Fruit fly (Drosophila melanogaster) whole organism, embryonic: ENCODE measurements around the gene Taf2.

Experiments
- CG10209 ChIP-seq: fragments of 200-800 bp; sonication (Bioruptor generic); optimal IDR thresholded peaks from 3 replicates; lab custom pipeline; 2017; ENCODE audit warnings: missing biosample characterization, mild to moderate bottlenecking, missing genetic modification characterization, missing genetic modification reagents
- CG10366 ChIP-seq: fragments of 200-800 bp; sonication (Bioruptor generic); IDR thresholded peaks from 2 replicates; pipeline ENCODE4 v1.3.6; 2022; ENCODE audit warnings: missing biosample characterization, missing genetic modification characterization
- CG10543 ChIP-seq: fragments of 200-800 bp; sonication (Bioruptor generic); optimal IDR thresholded peaks from 3 replicates; lab custom pipeline; 2017; ENCODE audit warnings: missing biosample characterization, mild to moderate bottlenecking, missing genetic modification characterization, moderate library complexity
- CG11560 ChIP-seq: fragments of 200-800 bp; sonication (Bioruptor generic); IDR thresholded peaks from 3 replicates; pipeline ENCODE4 v1.3.6; 2022; ENCODE audit warnings: missing biosample characterization, missing genetic modification characterization
- CG12769 ChIP-seq: fragments of 200-800 bp; sonication (Bioruptor generic); optimal IDR thresholded peaks from 2 replicates; lab custom pipeline; 2019; ENCODE audit warnings: missing biosample characterization, mild to moderate bottlenecking, missing genetic modification characterization, moderate library complexity
- CG13287 ChIP-seq: fragments of 200-800 bp; sonication (Bioruptor generic); IDR thresholded peaks from 2 replicates; pipeline ENCODE4 v1.3.6; 2022; ENCODE audit warnings: missing biosample characterization, missing genetic modification characterization; ENCODE audit not compliant: partially characterized antibody
- CG14667 ChIP-seq: fragments of 200-800 bp; sonication (Bioruptor generic); IDR thresholded peaks from 2 replicates; pipeline ENCODE4 v1.3.6; 2022; ENCODE audit warnings: missing biosample characterization, missing genetic modification characterization
- CG16813 ChIP-seq: fragments of 200-800 bp; sonication (Bioruptor generic); IDR thresholded peaks from 3 replicates; pipeline ENCODE4 v1.3.6; 2022; ENCODE audit warnings: missing biosample characterization, missing genetic modification characterization; ENCODE audit not compliant: partially characterized antibody
- CG16815 ChIP-seq: fragments of 200-800 bp; sonication (Bioruptor generic); optimal IDR thresholded peaks from 3 replicates; lab custom pipeline; 2017; ENCODE audit warnings: missing biosample characterization, mild to moderate bottlenecking, missing genetic modification characterization
- CG17186 ChIP-seq: fragments of 200-800 bp; sonication (Bioruptor generic); optimal IDR thresholded peaks from 3 replicates; lab custom pipeline; 2017; ENCODE audit warnings: missing biosample characterization, missing genetic modification reagents, missing genetic modification characterization
- CG3281 ChIP-seq: fragments of 200-800 bp; sonication (Bioruptor generic); optimal IDR thresholded peaks from 3 replicates; lab custom pipeline; 2017; ENCODE audit warnings: missing biosample characterization, mild to moderate bottlenecking, missing genetic modification characterization
- CG34224 ChIP-seq: fragments of 200-800 bp; sonication (Bioruptor generic); IDR thresholded peaks from 3 replicates; pipeline ENCODE4 v1.3.6; 2022; ENCODE audit warnings: missing biosample characterization, missing genetic modification characterization; ENCODE audit not compliant: partially characterized antibody
- CG8089 ChIP-seq: fragments of 200-800 bp; sonication (Bioruptor generic); optimal IDR thresholded peaks from 3 replicates; lab custom pipeline; 2016; ENCODE audit warnings: missing biosample characterization, missing genetic modification characterization
- CG9215 ChIP-seq: fragments of 200-800 bp; sonication (Bioruptor generic); IDR thresholded peaks from 2 replicates; pipeline ENCODE4 v1.3.6; 2022; ENCODE audit warnings: missing biosample characterization, missing genetic modification characterization
- D ChIP-seq, 2 experiments: fragments of 200-800 bp in 1 of 2; fragments of >200 bp in 1 of 2; sonication (Bioruptor generic) in 1 of 2; optimal IDR thresholded peaks; 2 replicates in 1 of 2; 3 replicates in 1 of 2; lab custom pipeline; 2017; ENCODE audit warnings: mild to moderate bottlenecking in 1 of 2, missing biosample characterization in 1 of 2, missing genetic modification characterization in 1 of 2, missing genetic modification reagents in 1 of 2
- Dad ChIP-seq: fragments of 200-800 bp; sonication (Bioruptor generic); optimal IDR thresholded peaks from 3 replicates; lab custom pipeline; 2016; ENCODE audit warnings: missing biosample characterization, missing genetic modification characterization
- Drgx ChIP-seq: fragments of 200-800 bp; sonication (Bioruptor generic); IDR thresholded peaks from 2 replicates; pipeline ENCODE4 v1.3.6; 2022; ENCODE audit warnings: missing biosample characterization, missing genetic modification characterization
- Ets65A ChIP-seq: fragments of 200-800 bp; sonication (Bioruptor generic); peaks from one replicate; lab custom pipeline; 2016; ENCODE audit warnings: missing biosample characterization, missing genetic modification characterization
- HHEX ChIP-seq: fragments of 200-800 bp; sonication (Bioruptor generic); optimal IDR thresholded peaks from 3 replicates; lab custom pipeline; 2017; ENCODE audit warnings: missing biosample characterization, mild to moderate bottlenecking, missing genetic modification characterization, missing genetic modification reagents
- Hmr ChIP-seq: fragments of 200-800 bp; sonication (Bioruptor generic); optimal IDR thresholded peaks from 3 replicates; lab custom pipeline; 2017; ENCODE audit warnings: mild to moderate bottlenecking, missing biosample characterization, missing genetic modification reagents, missing genetic modification characterization
- Rfx ChIP-seq: fragments of 200-800 bp; sonication (Bioruptor generic); IDR thresholded peaks from 2 replicates; pipeline ENCODE4 v1.3.6; 2022; ENCODE audit warnings: missing biosample characterization, missing genetic modification characterization
- Sox102F ChIP-seq: fragments of 200-800 bp; sonication (Bioruptor generic); optimal IDR thresholded peaks from 2 replicates; lab custom pipeline; 2018; ENCODE audit warnings: missing biosample characterization, mild to moderate bottlenecking, missing genetic modification characterization, moderate library complexity
- Ssrp ChIP-seq: fragments of 200-800 bp; sonication (Bioruptor generic); optimal IDR thresholded peaks from 2 replicates; lab custom pipeline; 2018; ENCODE audit warnings: missing biosample characterization, mild to moderate bottlenecking, missing genetic modification characterization, moderate library complexity
- Usf ChIP-seq: fragments of 200-800 bp; sonication (Bioruptor generic); optimal IDR thresholded peaks from 2 replicates; lab custom pipeline; 2017; ENCODE audit warnings: missing genotype, missing biosample characterization, missing genetic modification characterization
- ash1 ChIP-seq: fragments of 200-800 bp; sonication (Bioruptor generic); optimal IDR thresholded peaks from 2 replicates; lab custom pipeline; 2018; ENCODE audit warnings: missing biosample characterization, mild to moderate bottlenecking, missing genetic modification characterization
- bbx ChIP-seq: fragments of 200-800 bp; sonication (Bioruptor generic); IDR thresholded peaks from 2 replicates; pipeline ENCODE4 v1.3.6; 2022; ENCODE audit warnings: missing biosample characterization, missing genetic modification characterization; ENCODE audit not compliant: partially characterized antibody
- bsh ChIP-seq, 2 experiments: fragments of 200-800 bp; sonication (Bioruptor generic); optimal IDR thresholded peaks; 2 replicates each; lab custom pipeline; 2017 to 2018; ENCODE audit warnings: mild to moderate bottlenecking in 2 of 2, missing biosample characterization in 2 of 2, missing genetic modification characterization in 2 of 2, moderate library complexity in 1 of 2
- ci ChIP-seq: fragments of 200-800 bp; sonication (Bioruptor generic); IDR thresholded peaks from 3 replicates; pipeline ENCODE4 v1.3.6; 2022; ENCODE audit warnings: missing biosample characterization, missing genetic modification characterization
- dysf ChIP-seq: fragments of 200-800 bp; sonication (Bioruptor generic); IDR thresholded peaks from 3 replicates; pipeline ENCODE4 v1.3.6; 2022; ENCODE audit warnings: missing biosample characterization, missing genetic modification characterization
- inv ChIP-seq: fragments of 200-800 bp; sonication (Bioruptor generic); IDR thresholded peaks from 2 replicates; pipeline ENCODE4 v1.3.6; 2022; ENCODE audit warnings: missing biosample characterization, missing genetic modification characterization; ENCODE audit not compliant: partially characterized antibody
- lmd ChIP-seq: fragments of 200-800 bp; sonication (Bioruptor generic); IDR thresholded peaks from 2 replicates; pipeline ENCODE4 v1.3.6; 2022; ENCODE audit warnings: missing biosample characterization, missing genetic modification characterization
- luna ChIP-seq: fragments of 200-800 bp; sonication (Bioruptor generic); optimal IDR thresholded peaks from 2 replicates; lab custom pipeline; 2016; ENCODE audit warnings: missing biosample characterization, missing genetic modification characterization
- maf-S ChIP-seq: fragments of 200-800 bp; sonication (Bioruptor generic); optimal IDR thresholded peaks from 2 replicates; lab custom pipeline; 2016; ENCODE audit warnings: missing biosample characterization, missing genetic modification characterization
- pros ChIP-seq: fragments of 200-800 bp; sonication (Bioruptor generic); optimal IDR thresholded peaks from 3 replicates; lab custom pipeline; 2019; ENCODE audit warnings: missing biosample characterization, mild to moderate bottlenecking, missing genetic modification characterization, moderate library complexity
- salm ChIP-seq: fragments of 200-800 bp; sonication (Bioruptor generic); optimal IDR thresholded peaks from 2 replicates; lab custom pipeline; 2018; ENCODE audit warnings: missing biosample characterization, mild to moderate bottlenecking, missing genetic modification characterization
- sc ChIP-seq, 3 experiments: fragments of >200 bp in 2 of 3; fragments of 200-800 bp in 1 of 3; sonication (Bioruptor generic) in 1 of 3; optimal IDR thresholded peaks; 2 replicates in 2 of 3; 3 replicates in 1 of 3; lab custom pipeline; 2017; ENCODE audit warnings: mild to moderate bottlenecking in 1 of 3, missing biosample characterization in 1 of 3, missing genetic modification characterization in 1 of 3, missing genetic modification reagents in 1 of 3
- schlank ChIP-seq: fragments of 200-800 bp; sonication (Bioruptor generic); optimal IDR thresholded peaks from 2 replicates; lab custom pipeline; 2018; ENCODE audit warnings: missing biosample characterization, mild to moderate bottlenecking, missing genetic modification characterization
- sim ChIP-seq: fragments of 200-800 bp; sonication (Bioruptor generic); IDR thresholded peaks from 2 replicates; pipeline ENCODE4 v1.3.6; 2022; ENCODE audit warnings: missing biosample characterization, missing genetic modification characterization
- sna ChIP-seq: fragments of 200-800 bp; sonication (Bioruptor generic); IDR thresholded peaks from 2 replicates; pipeline ENCODE4 v1.3.6; 2022; ENCODE audit warnings: missing biosample characterization, missing genetic modification characterization; ENCODE audit not compliant: partially characterized antibody
- sob ChIP-seq: fragments of 200-800 bp; sonication (Bioruptor generic); IDR thresholded peaks from 2 replicates; pipeline ENCODE4 v1.3.6; 2022; ENCODE audit warnings: missing biosample characterization, missing genetic modification characterization
- stc ChIP-seq: fragments of 200-800 bp; sonication (Bioruptor generic); IDR thresholded peaks from 2 replicates; pipeline ENCODE4 v1.3.6; 2022; ENCODE audit warnings: missing biosample characterization, missing genetic modification characterization
- sug ChIP-seq: fragments of 200-800 bp; optimal IDR thresholded peaks from 2 replicates; lab custom pipeline; 2019; ENCODE audit warnings: missing biosample characterization, mild to moderate bottlenecking, missing genetic modification characterization, moderate library complexity
- tna ChIP-seq: fragments of 200-800 bp; sonication (Bioruptor generic); IDR thresholded peaks from 2 replicates; pipeline ENCODE4 v1.3.6; 2022; ENCODE audit warnings: missing biosample characterization, missing genetic modification characterization; ENCODE audit not compliant: partially characterized antibody
- usp ChIP-seq: fragments of >200 bp; optimal IDR thresholded peaks from 2 replicates; lab custom pipeline; 2017; ENCODE audit warnings: missing biosample characterization, missing genetic modification characterization
- vnd ChIP-seq: fragments of 200-800 bp; sonication (Bioruptor generic); IDR thresholded peaks from 3 replicates; pipeline ENCODE4 v1.3.6; 2022; ENCODE audit warnings: missing biosample characterization, missing genetic modification characterization; ENCODE audit not compliant: partially characterized antibody

The Taf2 gene

dm6 chr3L:9847420-9847977, 41.0 kb downstream of the Taf2 start (continued):
- TF ChIP-seq vnd (GFP tag; lab: Robert Waterston, UW) (no peak), CG10366 (GFP tag; lab: Robert Waterston, UW) (peak; percentile 61), sc (optimal IDR thresholded peaks at IDR 0.05; lab: Kevin White, UChicago) (no peak), sc (GFP tag; optimal IDR thresholded peaks at IDR 0.05; lab: Kevin White, UChicago) (no peak), usp (GFP tag; lab: Kevin White, UChicago) (no peak), CG8089 (GFP tag; lab: Kevin White, UChicago) (no peak), sna (GFP tag; lab: Robert Waterston, UW) (no peak), bsh (GFP tag; optimal IDR thresholded peaks at IDR 0.05; lab: Kevin White, UChicago) (no peak), Rfx (GFP tag; lab: Robert Waterston, UW) (peak; percentile 84), HHEX (GFP tag; lab: Kevin White, UChicago) (peak; percentile 23), CG9215 (GFP tag; lab: Robert Waterston, UW) (peak; percentile 22; the same call in 1 of the 2 replicates), sim (GFP tag; lab: Robert Waterston, UW) (no peak), luna (GFP tag; lab: Kevin White, UChicago) (no peak), Dad (GFP tag; lab: Kevin White, UChicago) (no peak), D (optimal IDR thresholded peaks at IDR 0.05; lab: Kevin White, UChicago) (no peak), D (GFP tag; optimal IDR thresholded peaks at IDR 0.05; lab: Kevin White, UChicago) (no peak), CG11560 (tag; lab: Robert Waterston, UW) (no peak), CG17186 (GFP tag; lab: Kevin White, UChicago) (no peak), maf-S (GFP tag; lab: Kevin White, UChicago) (no peak)

DNA sequence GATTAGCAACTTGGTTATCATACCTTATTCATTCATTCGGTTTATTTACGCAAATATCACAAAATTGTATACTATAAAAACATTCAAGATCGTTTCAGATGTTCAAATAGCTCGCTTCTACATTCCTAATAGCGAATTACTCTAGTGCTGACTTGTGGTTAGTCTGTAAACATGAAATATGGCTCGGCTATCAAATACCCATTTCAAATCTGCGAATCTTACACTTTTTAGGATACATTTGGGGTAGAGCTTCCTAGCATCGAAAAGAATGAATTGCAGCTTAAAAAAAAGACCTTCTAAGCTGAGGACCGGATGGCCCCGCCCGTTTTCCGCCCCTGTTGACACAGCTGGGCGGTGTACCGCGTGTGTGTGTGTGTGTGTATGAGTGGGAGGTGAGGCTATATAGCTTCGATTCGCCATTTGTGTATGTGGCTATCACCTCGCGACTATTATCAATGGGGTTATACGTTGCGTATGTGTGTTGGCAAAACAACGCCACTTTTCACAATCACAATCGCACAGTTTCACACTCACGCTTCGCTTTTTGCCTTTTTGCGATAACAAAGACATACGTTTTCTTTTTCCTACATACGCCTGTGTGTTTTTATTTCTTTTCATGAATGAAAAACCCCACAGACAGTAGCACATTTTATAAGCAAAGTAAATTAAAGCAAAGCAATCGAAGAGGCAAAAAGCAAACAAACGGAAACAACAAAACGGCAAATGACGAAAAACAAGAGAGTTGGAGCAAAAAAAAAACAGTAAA, 41.7 kb downstream of the Taf2 start:
- TF ChIP-seq Ets65A (GFP tag; lab: Kevin White, UChicago) (no peak), stc (GFP tag; lab: Robert Waterston, UW) (0 out of 2 replicates have a peak, but pooled peaks have one; percentile 9), CG34224 (GFP tag; lab: Robert Waterston, UW) (peak; percentile 28; the same call in 1 of the 3 replicates), inv (GFP tag; lab: Robert Waterston, UW) (peak; percentile 55), CG10209 (GFP tag; lab: Kevin White, UChicago) (no peak), CG14667 (GFP tag; lab: Robert Waterston, UW) (no peak), Hmr (GFP tag; lab: Kevin White, UChicago) (peak; percentile 25), schlank (tag; lab: Kevin White, UChicago) (no peak), ci (GFP tag; lab: Robert Waterston, UW) (0 out of 3 replicates have a peak, but pooled peaks have one; percentile 49), dysf (GFP tag; lab: Robert Waterston, UW) (0 out of 3 replicates have a peak, but pooled peaks have one; percentile 15), CG13287 (GFP tag; lab: Robert Waterston, UW) (no peak), salm (tag; lab: Kevin White, UChicago) (no peak), Drgx (GFP tag; lab: Robert Waterston, UW) (0 out of 2 replicates have a peak, but pooled peaks have one; percentile 21), CG10543 (peak; percentile 11), Sox102F (GFP tag; lab: Kevin White, UChicago) (no peak), bbx (GFP tag; lab: Robert Waterston, UW) (no peak), CG16813 (GFP tag; lab: Robert Waterston, UW) (peak; percentile 54), Ssrp (tag; lab: Kevin White, UChicago) (no peak), CG16815 (no peak), tna (GFP tag; lab: Robert Waterston, UW) (peak; percentile 74; the same call in 1 of the 2 replicates), Usf (GFP tag; lab: Kevin White, UChicago) (no peak), pros (GFP tag; lab: Kevin White, UChicago) (no peak), sob (GFP tag; lab: Robert Waterston, UW) (0 out of 2 replicates have a peak, but pooled peaks have one; percentile 14), sug (tag; lab: Kevin White, UChicago) (peak; percentile 32), ash1 (no peak), CG3281 (GFP tag; lab: Kevin White, UChicago) (peak; percentile 51), CG12769 (tag; lab: Kevin White, UChicago) (peak; percentile 7), lmd (GFP tag; lab: Robert Waterston, UW) (no peak), Rfx (GFP tag; lab: Robert Waterston, UW) (peak; percentile 23; the same call in 1 of the 2 replicates)
